Worm (Caenorhabditis elegans): ENCODE results near the gene T23F2.3.

- TF ChIP-seq tbx-7 (tag; optimal IDR thresholded peaks at IDR 0.05) (no peak), ceh-9 (tag; optimal IDR thresholded peaks at IDR 0.05) (no peak), tbx-2 (tag; optimal IDR thresholded peaks at IDR 0.05) (no peak), elt-2 (tag; optimal IDR thresholded peaks at IDR 0.05) (peak; percentile 47), dmd-4 (tag; optimal IDR thresholded peaks at IDR 0.05; ENCODE audit: borderline replicate concordance) (no peak), nfya-1 (tag; optimal IDR thresholded peaks at IDR 0.05) (no peak), fkh-10 (GFP tag; optimal IDR thresholded peaks at IDR 0.05) (no peak), F13H6.1 (tag; optimal IDR thresholded peaks at IDR 0.05) (no peak), unc-55 (GFP tag; optimal IDR thresholded peaks at IDR 0.05) (no peak), C08G9.2 (tag; optimal IDR thresholded peaks at IDR 0.05) (no peak), ceh-2 (tag; optimal IDR thresholded peaks at IDR 0.05) (no peak)
Measured at ce11 chrX:5476357-5476756, 35.8 kb downstream of the T23F2.3 start.
